Worm (Caenorhabditis elegans): ENCODE data around the gene trm-2A.

ce11 chrV:915716-916115 lies 11.0 kb downstream of the trm-2A start:
- no peak for TF ChIP-seq ceh-36 (tag; optimal IDR thresholded peaks at IDR 0.05)
- no peak for TF ChIP-seq ets-7 (tag; optimal IDR thresholded peaks at IDR 0.05)
- no peak for TF ChIP-seq ama-1 (optimal IDR thresholded peaks at IDR 0.05)
- TF ChIP-seq tbx-37 (GFP tag; conservative IDR thresholded peaks at IDR 0.05), result no peak
- no peak for TF ChIP-seq aly-1 (tag; optimal IDR thresholded peaks at IDR 0.05)
- TF ChIP-seq F13C5.2 (tag; optimal IDR thresholded peaks at IDR 0.05), result no peak
- TF ChIP-seq tbx-11 (GFP tag; IDR thresholded peaks at IDR 0.05), result no peak
- TF ChIP-seq flt-1 (GFP tag; IDR thresholded peaks at IDR 0.05), result no peak
- no peak for TF ChIP-seq pes-1 (GFP tag; IDR thresholded peaks at IDR 0.05)
- no peak for TF ChIP-seq scrt-1 (GFP tag; IDR thresholded peaks at IDR 0.05)
- TF ChIP-seq hmbx-1 (tag; optimal IDR thresholded peaks at IDR 0.05), result no peak
- TF ChIP-seq hnd-1 (tag; optimal IDR thresholded peaks at IDR 0.05), result no peak
- no peak for TF ChIP-seq ceh-13 (GFP tag; optimal IDR thresholded peaks at IDR 0.05)

All from whole organism, early embryonic.